Fruit fly (Drosophila melanogaster): ENCODE results near the gene LeuRS.

The LeuRS gene

DNA sequence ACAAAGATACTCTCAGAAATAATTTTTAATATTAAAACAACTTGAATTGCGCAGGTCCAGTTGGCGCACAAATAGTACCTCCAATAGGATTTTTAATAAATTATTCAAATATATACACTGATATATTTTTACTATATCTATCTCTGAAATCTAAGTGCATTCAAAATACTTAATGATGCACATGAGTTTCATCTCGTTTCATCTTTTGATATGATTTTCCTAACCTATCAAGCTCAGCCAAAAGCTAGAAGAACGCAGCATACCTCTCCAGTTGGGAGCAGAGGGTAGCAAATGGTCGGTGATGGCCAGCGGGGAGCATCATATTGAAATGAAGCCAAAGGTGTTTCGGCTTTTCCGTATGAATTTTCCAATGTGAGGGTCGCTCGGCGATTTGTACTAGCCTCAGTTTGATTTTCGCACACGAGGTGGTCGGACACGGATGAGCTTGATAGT, 10.3 kb upstream of the LeuRS start, which contains the start of gene CG8852 (continued):
- TF ChIP-seq lmd (GFP tag; IDR thresholded peaks at IDR 0.05), result peak; percentile 39; the same call in 1 of the 2 replicates
- TF ChIP-seq CG15011 (GFP tag; optimal IDR thresholded peaks at IDR 0.05), result no peak
- peak; percentile 51 for TF ChIP-seq Oli (tag; optimal IDR thresholded peaks at IDR 0.05)
- 0 out of 2 replicates have a peak, but pooled peaks have one; percentile 41 for TF ChIP-seq CG14014 (GFP tag; IDR thresholded peaks at IDR 0.05)
- peak; percentile 58 for TF ChIP-seq CG32532 (GFP tag; IDR thresholded peaks at IDR 0.05)
- peak; percentile 20; the same call in 1 of the 3 replicates for TF ChIP-seq Aef1 (GFP tag; IDR thresholded peaks at IDR 0.05)
- TF ChIP-seq Med (GFP tag), result peak; percentile 72
- TF ChIP-seq CG9932 (GFP tag; IDR thresholded peaks at IDR 0.05), result peak; percentile 60
- no peak for TF ChIP-seq hkb (optimal IDR thresholded peaks at IDR 0.05)
- TF ChIP-seq hkb (GFP tag; IDR thresholded peaks at IDR 0.05), result peak; percentile 33; the same call in 1 of the 2 replicates
- TF ChIP-seq CG4730 (GFP tag; IDR thresholded peaks at IDR 0.05), result 0 out of 2 replicates have a peak, but pooled peaks have one; percentile 28
- peak; percentile 16 for TF ChIP-seq Hr3 (GFP tag; optimal IDR thresholded peaks at IDR 0.05)
- TF ChIP-seq Ssrp (tag; optimal IDR thresholded peaks at IDR 0.05), result peak; percentile 7
- no peak for TF ChIP-seq ap (GFP tag; IDR thresholded peaks at IDR 0.05)
- TF ChIP-seq mam (GFP tag; optimal IDR thresholded peaks at IDR 0.05), result no peak
- peak; percentile 3 for TF ChIP-seq Fer2 (tag; optimal IDR thresholded peaks at IDR 0.05)
- TF ChIP-seq CG10209 (GFP tag; optimal IDR thresholded peaks at IDR 0.05), result no peak
- peak; percentile 8 for TF ChIP-seq CG9817 (tag; optimal IDR thresholded peaks at IDR 0.05)
- TF ChIP-seq CG10543 (GFP tag; optimal IDR thresholded peaks at IDR 0.05), result peak; percentile 44
- peak; percentile 65 for TF ChIP-seq D19B (GFP tag; optimal IDR thresholded peaks at IDR 0.05)
- peak; percentile 56; the same call in 1 of the 2 replicates for TF ChIP-seq stc (GFP tag; IDR thresholded peaks at IDR 0.05)

DNA sequence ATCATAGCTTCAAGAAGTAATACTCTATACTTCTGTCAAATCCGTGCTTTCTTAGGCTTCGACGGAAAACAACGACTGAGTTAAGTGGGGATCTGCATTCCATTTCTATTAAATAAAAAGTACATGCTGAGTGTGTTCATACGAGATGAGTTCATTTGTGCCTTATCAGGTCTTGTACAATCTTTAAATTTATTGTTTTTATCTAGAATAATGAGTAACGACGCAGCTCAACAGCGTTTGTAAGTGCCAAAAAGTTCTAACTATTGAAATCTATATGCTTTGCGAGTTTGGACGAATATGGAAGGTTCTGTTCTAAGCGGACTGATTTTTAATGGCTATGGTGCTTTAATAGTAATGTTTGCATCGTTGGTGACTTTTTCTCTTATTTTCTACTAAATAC, 9.5 kb upstream of the LeuRS start, which contains the start of gene Sr-CIV:
Gene Sr-CIV (minus strand): TSS at position 101 of the 400 bp plus-strand sequence.
- TF ChIP-seq nom (GFP tag; optimal IDR thresholded peaks at IDR 0.05) (no peak), Asciz (GFP tag; optimal IDR thresholded peaks at IDR 0.05) (no peak), Ets65A (GFP tag) (peak; percentile 28)

DNA sequence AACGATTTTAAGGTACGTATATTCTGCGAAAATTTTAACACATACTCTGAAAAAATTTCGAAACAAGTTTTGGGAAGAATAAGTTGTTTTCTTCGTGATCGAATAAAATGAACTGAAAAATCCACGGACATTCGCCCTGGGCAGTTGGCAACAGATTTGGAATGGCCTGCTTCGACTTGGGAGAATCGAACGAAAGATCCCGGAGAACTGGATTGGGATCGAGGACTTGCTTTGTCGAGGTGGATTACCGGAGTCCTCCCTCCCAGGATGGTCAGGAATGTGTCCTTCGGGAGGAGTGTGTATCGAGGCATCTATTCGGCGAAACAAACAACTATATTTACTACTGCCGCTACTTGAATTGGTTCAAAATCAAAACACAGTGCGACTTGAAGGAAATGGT, 5.1 kb upstream of the LeuRS start, which contains the start of the genes CG3213 and CG8851:
Gene CG3213 (minus strand): TSS at position 101 of the 400 bp plus-strand sequence.
Gene CG8851 (plus strand): TSS at position 127 of the 400 bp plus-strand sequence.
- TF ChIP-seq CG18476 (GFP tag; optimal IDR thresholded peaks at IDR 0.05), result no peak
- TF ChIP-seq Dbx (GFP tag; IDR thresholded peaks at IDR 0.05), result no peak
- no peak for TF ChIP-seq CG31388 (GFP tag; optimal IDR thresholded peaks at IDR 0.05)

DNA sequence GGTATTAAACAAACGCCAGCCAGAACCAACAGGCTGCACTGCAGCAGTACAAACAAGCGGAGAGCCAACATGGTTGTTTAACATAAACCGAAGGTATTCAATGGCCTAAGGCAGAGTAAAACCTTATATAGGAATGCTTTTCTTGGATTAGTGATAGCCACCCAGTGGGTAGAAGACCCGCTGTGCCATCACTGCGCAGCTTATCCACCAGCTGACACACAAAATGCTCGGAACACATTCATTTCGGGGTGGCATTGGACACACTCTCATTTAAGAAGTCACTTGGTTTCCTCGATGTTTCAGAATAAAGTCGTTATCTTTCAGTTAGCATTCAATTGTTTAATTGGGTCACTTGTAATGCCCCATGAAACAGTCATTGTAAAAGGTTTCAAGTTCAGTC, 4.5 kb downstream of the LeuRS start, which contains the start of gene CG31954:
Gene CG31954 (minus strand): TSS at position 101 of the 400 bp plus-strand sequence.
- no peak for TF ChIP-seq CG14860 (GFP tag; IDR thresholded peaks at IDR 0.05; ENCODE audit: partially characterized antibody)
- no peak for TF ChIP-seq gcm2 (GFP tag; optimal IDR thresholded peaks at IDR 0.05)
- no peak for TF ChIP-seq mam (GFP tag; optimal IDR thresholded peaks at IDR 0.05)
- no peak for TF ChIP-seq Mrtf (GFP tag; IDR thresholded peaks at IDR 0.05)
- TF ChIP-seq nau (GFP tag; optimal IDR thresholded peaks at IDR 0.05), result no peak
- no peak for TF ChIP-seq CG10543 (GFP tag; optimal IDR thresholded peaks at IDR 0.05)
- no peak for TF ChIP-seq phol (tag; optimal IDR thresholded peaks at IDR 0.05)
- no peak for TF ChIP-seq CG12104 (GFP tag; optimal IDR thresholded peaks at IDR 0.05)
- TF ChIP-seq CG18011 (GFP tag; optimal IDR thresholded peaks at IDR 0.05), result no peak
- TF ChIP-seq CG1602 (GFP tag; optimal IDR thresholded peaks at IDR 0.05), result no peak
- TF ChIP-seq dan (GFP tag; IDR thresholded peaks at IDR 0.05), result no peak
- no peak for TF ChIP-seq CG6654 (GFP tag; optimal IDR thresholded peaks at IDR 0.05)
- no peak for TF ChIP-seq Blimp-1 (GFP tag; optimal IDR thresholded peaks at IDR 0.05)
- TF ChIP-seq bsh (GFP tag; optimal IDR thresholded peaks at IDR 0.05), result no peak
- TF ChIP-seq esg (GFP tag; conservative IDR thresholded peaks at IDR 0.05), result no peak
- no peak for TF ChIP-seq Six4 (GFP tag; optimal IDR thresholded peaks at IDR 0.05)
- no peak for TF ChIP-seq CG17359 (tag; optimal IDR thresholded peaks at IDR 0.05)
- TF ChIP-seq CG17385 (GFP tag; optimal IDR thresholded peaks at IDR 0.05), result no peak
- TF ChIP-seq CG15011 (GFP tag; optimal IDR thresholded peaks at IDR 0.05), result no peak
- TF ChIP-seq slou (GFP tag; optimal IDR thresholded peaks at IDR 0.05), result no peak
